Worm (Caenorhabditis elegans) whole organism, L2 larva: ENCODE data around the gene F49E12.12.

Experiments used
- mdl-1 ChIP-seq, 2 experiments: fragments of 150-350 bp in 1 of 2; sonication (generic microtip) in 1 of 2; optimal IDR thresholded peaks; 2 replicates each; lab custom pipeline; 2017; ENCODE audit warnings: missing biosample characterization in 2 of 2, missing genetic modification characterization in 2 of 2
- snpc-4 ChIP-seq: fragments of 150-350 bp; optimal IDR thresholded peaks from 2 replicates; lab custom pipeline; 2014; ENCODE audit warnings: missing biosample characterization, missing genetic modification characterization

DNA sequence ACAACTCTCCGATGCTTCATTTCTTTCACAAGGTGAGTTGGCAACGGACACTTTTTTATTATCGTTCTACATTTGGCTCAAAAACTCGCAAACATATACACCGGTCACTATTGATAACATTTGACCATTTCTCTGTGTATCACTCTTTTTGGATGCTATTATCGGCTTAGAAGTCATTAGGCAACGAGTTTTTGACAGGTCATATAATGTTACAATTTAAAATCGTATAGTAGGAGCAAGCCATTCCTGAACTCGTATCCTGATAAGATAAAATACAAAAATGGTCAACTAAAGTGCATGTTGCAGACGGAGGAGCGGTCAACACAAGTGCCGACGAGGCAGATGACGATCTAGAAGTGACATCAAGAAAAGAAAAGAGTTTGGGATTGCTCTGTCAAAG is 31.6 kb downstream of the F49E12.12 start:
- TF ChIP-seq snpc-4 (tag; lab: Kevin White, UChicago), result no peak
- no peak for TF ChIP-seq mdl-1 (tag; optimal IDR thresholded peaks at IDR 0.05; lab: Kevin White, UChicago)
